Worm (Caenorhabditis elegans) whole organism, L2 larva: ENCODE results near the gene Y54G2A.72.

Experiments
- C34F6.9 ChIP-seq: fragments of 150-350 bp; optimal IDR thresholded peaks from 2 replicates; lab custom pipeline; 2014; ENCODE audit warnings: missing biosample characterization, missing genetic modification characterization
- F13H6.1 ChIP-seq: sonication (generic microtip); optimal IDR thresholded peaks from 2 replicates; lab custom pipeline; 2016; ENCODE audit warnings: missing genetic modification characterization, missing compliant biosample characterization
- R02D3.7 ChIP-seq: fragments of 150-350 bp; optimal IDR thresholded peaks from 2 replicates; lab custom pipeline; 2014; ENCODE audit warnings: missing biosample characterization, missing genetic modification characterization
- Y55F3AM.14 ChIP-seq: fragments of 200-800 bp; sonication (Bioruptor generic); optimal IDR thresholded peaks from 2 replicates; lab custom pipeline; 2018; ENCODE audit warnings: mild to moderate bottlenecking, missing genetic modification characterization, missing compliant biosample characterization
- ZK546.5 ChIP-seq: sonication (generic microtip); optimal IDR thresholded peaks from 2 replicates; lab custom pipeline; 2017; ENCODE audit warnings: missing biosample characterization, missing genetic modification characterization
- alr-1 ChIP-seq: fragments of 150-350 bp; optimal IDR thresholded peaks from 2 replicates; lab custom pipeline; 2014; ENCODE audit warnings: missing biosample characterization, missing genetic modification characterization
- aly-2 ChIP-seq: fragments of 150-350 bp; optimal IDR thresholded peaks from 2 replicates; lab custom pipeline; 2014; ENCODE audit warnings: missing biosample characterization, missing genetic modification characterization
- blmp-1 ChIP-seq: sonication (generic microtip); optimal IDR thresholded peaks from 2 replicates; lab custom pipeline; 2017; ENCODE audit warnings: missing genetic modification characterization, mild to moderate bottlenecking, missing compliant biosample characterization, antibody characterized with exemption, moderate library complexity; ENCODE audit not compliant: insufficient read depth
- ceh-82 ChIP-seq: fragments of 150-350 bp; optimal IDR thresholded peaks from 2 replicates; lab custom pipeline; 2014; ENCODE audit warnings: missing biosample characterization, missing genetic modification characterization
- crh-2 ChIP-seq: sonication (generic microtip); optimal IDR thresholded peaks from 2 replicates; lab custom pipeline; 2017; ENCODE audit warnings: missing biosample characterization, missing genetic modification characterization
- dmd-4 ChIP-seq: sonication (generic microtip); optimal IDR thresholded peaks from 2 replicates; lab custom pipeline; 2017; ENCODE audit warnings: missing biosample characterization, missing genetic modification characterization
- egl-27 ChIP-seq: sonication (generic microtip); optimal IDR thresholded peaks from 3 replicates; lab custom pipeline; 2017; ENCODE audit warnings: missing biosample characterization, missing genetic modification reagents, missing genetic modification characterization
- fos-1 ChIP-seq: fragments of 150-350 bp; optimal IDR thresholded peaks from 2 replicates; lab custom pipeline; 2014; ENCODE audit warnings: missing biosample characterization, missing genetic modification characterization
- gmeb-1 ChIP-seq: fragments of 150-350 bp; optimal IDR thresholded peaks from 2 replicates; lab custom pipeline; 2014; ENCODE audit warnings: missing biosample characterization, missing genetic modification characterization
- lin-11 ChIP-seq: fragments of 150-350 bp; sonication (generic microtip); optimal IDR thresholded peaks from 2 replicates; lab custom pipeline; 2014; ENCODE audit warnings: missing biosample characterization, missing genetic modification characterization, inconsistent platforms, mixed read lengths
- lin-13 ChIP-seq: fragments of 150-350 bp; optimal IDR thresholded peaks from 2 replicates; lab custom pipeline; 2014; ENCODE audit warnings: missing biosample characterization, missing genetic modification reagents, missing genetic modification characterization
- lin-39 ChIP-seq: fragments of 150-350 bp; optimal IDR thresholded peaks from 2 replicates; lab custom pipeline; 2014; ENCODE audit warnings: missing biosample characterization, missing genetic modification reagents, missing genetic modification characterization
- lsy-2 ChIP-seq, 2 experiments: fragments of 150-350 bp in 1 of 2; sonication (generic microtip) in 1 of 2; optimal IDR thresholded peaks; 2 replicates each; lab custom pipeline; 2014 to 2017; ENCODE audit warnings: missing biosample characterization in 2 of 2, missing genetic modification characterization in 2 of 2
- nhr-10 ChIP-seq: sonication (generic microtip); optimal IDR thresholded peaks from 2 replicates; lab custom pipeline; 2017; ENCODE audit warnings: missing biosample characterization, missing genetic modification characterization
- nhr-11 ChIP-seq: fragments of 150-350 bp; optimal IDR thresholded peaks from 2 replicates; lab custom pipeline; 2014; ENCODE audit warnings: missing biosample characterization, missing genetic modification characterization
- nhr-12 ChIP-seq: fragments of 150-350 bp; optimal IDR thresholded peaks from 2 replicates; lab custom pipeline; 2014; ENCODE audit warnings: missing biosample characterization, missing genetic modification characterization
- nhr-129 ChIP-seq: fragments of 150-350 bp; optimal IDR thresholded peaks from 2 replicates; lab custom pipeline; 2014; ENCODE audit warnings: missing biosample characterization, missing genetic modification characterization
- nhr-21 ChIP-seq: fragments of 150-350 bp; optimal IDR thresholded peaks from 2 replicates; lab custom pipeline; 2014; ENCODE audit warnings: missing biosample characterization, missing genetic modification characterization
- nhr-23 ChIP-seq: fragments of 150-350 bp; optimal IDR thresholded peaks from 2 replicates; lab custom pipeline; 2014; ENCODE audit warnings: missing biosample characterization, missing genetic modification reagents, missing genetic modification characterization
- nhr-25 ChIP-seq: fragments of 150-350 bp; sonication (generic microtip); optimal IDR thresholded peaks from 3 replicates; lab custom pipeline; 2014; ENCODE audit warnings: missing biosample characterization, missing genetic modification characterization
- nhr-77 ChIP-seq: fragments of 150-350 bp; optimal IDR thresholded peaks from 2 replicates; lab custom pipeline; 2014; ENCODE audit warnings: missing biosample characterization, missing genetic modification characterization
- peb-1 ChIP-seq: fragments of 150-350 bp; optimal IDR thresholded peaks from 2 replicates; lab custom pipeline; 2014; ENCODE audit warnings: missing biosample characterization, missing genetic modification characterization
- sma-9 ChIP-seq, 2 experiments: fragments of 150-350 bp in 1 of 2; sonication (generic microtip) in 1 of 2; optimal IDR thresholded peaks; 2 replicates each; lab custom pipeline; 2014 to 2016; ENCODE audit warnings: missing genetic modification characterization in 2 of 2, mild to moderate bottlenecking in 1 of 2, missing biosample characterization in 1 of 2, missing compliant biosample characterization in 1 of 2, missing genetic modification reagents in 1 of 2, moderate library complexity in 1 of 2
- snpc-4 ChIP-seq: fragments of 150-350 bp; optimal IDR thresholded peaks from 2 replicates; lab custom pipeline; 2014; ENCODE audit warnings: missing biosample characterization, missing genetic modification characterization
- unc-39 ChIP-seq: fragments of 150-350 bp; optimal IDR thresholded peaks from 2 replicates; lab custom pipeline; 2014; ENCODE audit warnings: missing biosample characterization, missing genetic modification characterization
- unc-55 ChIP-seq: fragments of 150-350 bp; sonication (generic microtip); optimal IDR thresholded peaks from 3 replicates; lab custom pipeline; 2014; ENCODE audit warnings: missing biosample characterization, missing genetic modification reagents, missing genetic modification characterization
- unc-62 ChIP-seq: fragments of 150-350 bp; optimal IDR thresholded peaks from 2 replicates; lab custom pipeline; 2014; ENCODE audit warnings: missing biosample characterization, missing genetic modification reagents, missing genetic modification characterization
- zag-1 ChIP-seq: fragments of 150-350 bp; optimal IDR thresholded peaks from 2 replicates; lab custom pipeline; 2014; ENCODE audit warnings: missing biosample characterization, missing genetic modification characterization
- ztf-1 ChIP-seq: fragments of 200-800 bp; sonication (Bioruptor generic); conservative IDR thresholded peaks from 2 replicates; pipeline ENCODE4 v1.3.6; 2022; ENCODE audit warnings: missing genetic modification characterization, missing compliant biosample characterization
- ztf-11 ChIP-seq: sonication (generic microtip); optimal IDR thresholded peaks from 2 replicates; lab custom pipeline; 2017; ENCODE audit warnings: missing biosample characterization, missing genetic modification characterization
- ztf-4 ChIP-seq: fragments of 150-350 bp; optimal IDR thresholded peaks from 2 replicates; lab custom pipeline; 2014; ENCODE audit warnings: missing biosample characterization, missing genetic modification characterization

The Y54G2A.72 gene

ce11 chrIV:2774500-2774899 is 3.4 kb upstream of the Y54G2A.72 start (continued):
- TF ChIP-seq ztf-4 (tag; lab: Kevin White, UChicago): no peak
- TF ChIP-seq gmeb-1 (tag; lab: Kevin White, UChicago): peak; percentile 72
- no peak for TF ChIP-seq dmd-4 (tag; lab: Kevin White, UChicago)
- TF ChIP-seq ceh-82: no peak
- no peak for TF ChIP-seq lin-39 (tag; lab: Kevin White, UChicago)
- TF ChIP-seq zag-1: no peak
- no peak for TF ChIP-seq nhr-12 (tag; lab: Kevin White, UChicago)
- TF ChIP-seq ztf-11 (tag; lab: Kevin White, UChicago): no peak
- TF ChIP-seq nhr-10 (tag; lab: Kevin White, UChicago): no peak
- TF ChIP-seq nhr-21 (tag; lab: Kevin White, UChicago): peak; percentile 59
- TF ChIP-seq fos-1: peak; percentile 59
- no peak for TF ChIP-seq lin-11 (tag; lab: Kevin White, UChicago)
- peak; percentile 88 for TF ChIP-seq crh-2
- TF ChIP-seq lsy-2 (tag; optimal IDR thresholded peaks at IDR 0.05; lab: Kevin White, UChicago): peak in 1 of 2 experiments; percentile 82
- peak; percentile 16 for TF ChIP-seq Y55F3AM.14 (GFP tag; lab: Kevin White, UChicago)
- no peak for TF ChIP-seq unc-62
- peak; percentile 89 for TF ChIP-seq C34F6.9
- peak; percentile 7 for TF ChIP-seq snpc-4
- TF ChIP-seq R02D3.7: no peak
- TF ChIP-seq peb-1 (tag; lab: Kevin White, UChicago): no peak

- TF ChIP-seq lsy-2 (tag; optimal IDR thresholded peaks at IDR 0.05; lab: Kevin White, UChicago): peak in 1 of 2 experiments; percentile 52
- TF ChIP-seq C34F6.9: peak; percentile 45
- peak; percentile 71 for TF ChIP-seq F13H6.1 (tag; lab: Kevin White, UChicago)
- no peak for TF ChIP-seq ZK546.5 (tag; lab: Kevin White, UChicago)
- TF ChIP-seq peb-1 (tag; lab: Kevin White, UChicago): peak; percentile 6
- TF ChIP-seq nhr-129 (tag; lab: Kevin White, UChicago): peak; percentile 46
- TF ChIP-seq sma-9 (GFP tag; optimal IDR thresholded peaks at IDR 0.05; lab: Kevin White, UChicago): peak; percentile 72
- TF ChIP-seq sma-9 (tag; optimal IDR thresholded peaks at IDR 0.05; lab: Kevin White, UChicago): no peak
- no peak for TF ChIP-seq Y55F3AM.14 (GFP tag; lab: Kevin White, UChicago)
- no peak for TF ChIP-seq nhr-25 (tag; lab: Kevin White, UChicago)
- peak; percentile 51 for TF ChIP-seq unc-55 (GFP tag; lab: Kevin White, UChicago)
- TF ChIP-seq ztf-11 (tag; lab: Kevin White, UChicago): no peak
- no peak for TF ChIP-seq lin-13
Observed at ce11 chrIV:2775992-2776630, 1.8 kb upstream of the Y54G2A.72 start.

- TF ChIP-seq unc-55 (GFP tag; lab: Kevin White, UChicago) (peak; percentile 1), nhr-11 (tag; lab: Kevin White, UChicago) (no peak)
Observed at ce11 chrIV:2776733-2777132, 1.2 kb upstream of the Y54G2A.72 start.

- no peak for TF ChIP-seq sma-9 (GFP tag; optimal IDR thresholded peaks at IDR 0.05; lab: Kevin White, UChicago)
- no peak for TF ChIP-seq sma-9 (tag; optimal IDR thresholded peaks at IDR 0.05; lab: Kevin White, UChicago)
- no peak for TF ChIP-seq unc-39 (tag; lab: Kevin White, UChicago)
- TF ChIP-seq nhr-23 (tag; lab: Kevin White, UChicago): no peak
- no peak for TF ChIP-seq nhr-77
- no peak for TF ChIP-seq zag-1
- no peak for TF ChIP-seq Y55F3AM.14 (GFP tag; lab: Kevin White, UChicago)
- no peak for TF ChIP-seq egl-27 (tag; lab: Kevin White, UChicago)
- TF ChIP-seq aly-2 (tag; lab: Kevin White, UChicago): no peak
- TF ChIP-seq ztf-11 (tag; lab: Kevin White, UChicago): no peak
- no peak for TF ChIP-seq crh-2
- no peak for TF ChIP-seq nhr-129 (tag; lab: Kevin White, UChicago)
- TF ChIP-seq dmd-4 (tag; lab: Kevin White, UChicago): no peak
- TF ChIP-seq blmp-1 (tag; lab: Kevin White, UChicago): no peak
- TF ChIP-seq lsy-2 (tag; optimal IDR thresholded peaks at IDR 0.05; lab: Kevin White, UChicago): no peak
- TF ChIP-seq alr-1: no peak
- no peak for TF ChIP-seq ztf-1 (GFP tag; lab: Robert Waterston, UW)
- TF ChIP-seq, all 48 proteins: peak for 0
Observed at ce11 chrIV:2782793-2783540, 5.0 kb downstream of the Y54G2A.72 start, which contains the start of gene Y54G2A.12. Gene Y54G2A.12, minus strand, starts transcription at chrIV:2782843.
